Fruit fly (Drosophila melanogaster) whole organism, embryonic: Measurements from ENCODE around the gene Hacd1.

Experiments
- Awh ChIP-seq: fragments of 200-800 bp; sonication (Bioruptor generic); IDR thresholded peaks from 2 replicates; pipeline ENCODE4, ENCODE4 v1.3.6; 2022; ENCODE audit warnings: missing biosample characterization, missing genetic modification characterization
- CG10209 ChIP-seq: fragments of 200-800 bp; sonication (Bioruptor generic); optimal IDR thresholded peaks from 3 replicates; lab custom pipeline; 2017; ENCODE audit warnings: missing biosample characterization, mild to moderate bottlenecking, missing genetic modification characterization, missing genetic modification reagents
- CG10654 ChIP-seq: fragments of 200-800 bp; sonication (Bioruptor generic); optimal IDR thresholded peaks from 2 replicates; lab custom pipeline; 2016; ENCODE audit warnings: missing biosample characterization, missing genetic modification characterization
- CG12744 ChIP-seq: fragments of 200-800 bp; sonication (Bioruptor generic); optimal IDR thresholded peaks from 2 replicates; lab custom pipeline; 2016; ENCODE audit warnings: missing biosample characterization, missing genetic modification characterization
- CG13424 ChIP-seq: fragments of 200-800 bp; sonication (Bioruptor generic); optimal IDR thresholded peaks from 2 replicates; lab custom pipeline; 2019; ENCODE audit warnings: missing biosample characterization, mild to moderate bottlenecking, missing genetic modification characterization, moderate library complexity
- CG14050 ChIP-seq: fragments of 200-800 bp; sonication (Bioruptor generic); IDR thresholded peaks from 3 replicates; pipeline ENCODE4 v1.3.6; 2022; ENCODE audit warnings: missing biosample characterization, missing genetic modification characterization
- CG14667 ChIP-seq: fragments of 200-800 bp; sonication (Bioruptor generic); IDR thresholded peaks from 2 replicates; pipeline ENCODE4 v1.3.6; 2022; ENCODE audit warnings: missing biosample characterization, missing genetic modification characterization
- CG18262 ChIP-seq: fragments of 200-800 bp; optimal IDR thresholded peaks from 3 replicates; lab custom pipeline; 2019; ENCODE audit warnings: missing biosample characterization, mild to moderate bottlenecking, missing genetic modification characterization, moderate library complexity
- CG4707 ChIP-seq: fragments of 200-800 bp; sonication (Bioruptor generic); optimal IDR thresholded peaks from 2 replicates; lab custom pipeline; 2018; ENCODE audit warnings: missing biosample characterization, mild to moderate bottlenecking, missing genetic modification characterization, moderate library complexity
- CG6254 ChIP-seq: fragments of 200-800 bp; sonication (Bioruptor generic); optimal IDR thresholded peaks from 3 replicates; lab custom pipeline; 2017; ENCODE audit warnings: mild to moderate bottlenecking, missing biosample characterization, missing genetic modification reagents, missing genetic modification characterization
- CG7839 ChIP-seq: fragments of 200-800 bp; sonication (Bioruptor generic); optimal IDR thresholded peaks from 3 replicates; lab custom pipeline; 2018; ENCODE audit warnings: missing biosample characterization, mild to moderate bottlenecking, missing genetic modification characterization, moderate library complexity
- CG8281 ChIP-seq: fragments of 200-800 bp; sonication (Bioruptor generic); optimal IDR thresholded peaks from 2 replicates; lab custom pipeline; 2018; ENCODE audit warnings: missing biosample characterization, mild to moderate bottlenecking, missing genetic modification characterization, moderate library complexity
- CG8924 ChIP-seq: fragments of 200-800 bp; optimal IDR thresholded peaks from 3 replicates; lab custom pipeline; 2019; ENCODE audit warnings: missing biosample characterization, mild to moderate bottlenecking, missing genetic modification characterization, moderate library complexity
- Dp ChIP-seq: fragments of 200-800 bp; sonication (Bioruptor generic); optimal IDR thresholded peaks from 2 replicates; lab custom pipeline; 2018; ENCODE audit warnings: missing biosample characterization, mild to moderate bottlenecking, missing genetic modification characterization, moderate library complexity
- E2f1 ChIP-seq: fragments of 200-800 bp; sonication (Bioruptor generic); IDR thresholded peaks from 2 replicates; pipeline ENCODE4 v1.3.6; 2022; ENCODE audit warnings: missing biosample characterization, missing genetic modification characterization
- E2f2 ChIP-seq: fragments of 200-800 bp; sonication (Bioruptor generic); IDR thresholded peaks from 2 replicates; pipeline ENCODE4 v1.3.6; 2022; ENCODE audit warnings: missing biosample characterization, missing genetic modification characterization
- GATAe ChIP-seq: fragments of 200-800 bp; sonication (Bioruptor generic); conservative IDR thresholded peaks from 2 replicates; pipeline ENCODE4 v1.3.6; 2022; ENCODE audit warnings: missing biosample characterization, missing genetic modification characterization
- Gsc ChIP-seq: fragments of 200-800 bp; sonication (Bioruptor generic); IDR thresholded peaks from 2 replicates; pipeline ENCODE4 v1.3.6; 2022; ENCODE audit warnings: missing biosample characterization, missing genetic modification characterization
- HLH54F ChIP-seq: fragments of 200-800 bp; sonication (Bioruptor generic); optimal IDR thresholded peaks from 3 replicates; lab custom pipeline; 2016; ENCODE audit warnings: missing biosample characterization, missing genetic modification characterization
- HLHmδ ChIP-seq: fragments of 200-800 bp; sonication (Bioruptor generic); optimal IDR thresholded peaks from 2 replicates; lab custom pipeline; 2018; ENCODE audit warnings: missing biosample characterization, mild to moderate bottlenecking, missing genetic modification characterization, moderate library complexity
- Hmr ChIP-seq: fragments of 200-800 bp; sonication (Bioruptor generic); optimal IDR thresholded peaks from 3 replicates; lab custom pipeline; 2017; ENCODE audit warnings: mild to moderate bottlenecking, missing biosample characterization, missing genetic modification reagents, missing genetic modification characterization
- Hr3 ChIP-seq: fragments of 200-800 bp; sonication (Bioruptor generic); optimal IDR thresholded peaks from 3 replicates; lab custom pipeline; 2016; ENCODE audit warnings: missing biosample characterization, missing genetic modification characterization
- Jarid2 ChIP-seq: fragments of 200-800 bp; sonication (Bioruptor generic); optimal IDR thresholded peaks from 3 replicates; lab custom pipeline; 2017; ENCODE audit warnings: mild to moderate bottlenecking, missing biosample characterization, missing genetic modification reagents, missing genetic modification characterization
- MBD-R2 ChIP-seq: fragments of 200-800 bp; sonication (Bioruptor generic); IDR thresholded peaks from 2 replicates; pipeline ENCODE4 v1.3.6; 2022; ENCODE audit warnings: missing biosample characterization, missing genetic modification characterization
- MESR4 ChIP-seq: fragments of 200-800 bp; sonication (Bioruptor generic); optimal IDR thresholded peaks from 2 replicates; lab custom pipeline; 2018; ENCODE audit warnings: missing biosample characterization, mild to moderate bottlenecking, missing genetic modification characterization, moderate library complexity
- MTF-1 ChIP-seq: fragments of 200-800 bp; sonication (Bioruptor generic); optimal IDR thresholded peaks from 2 replicates; lab custom pipeline; 2018; ENCODE audit warnings: missing biosample characterization, mild to moderate bottlenecking, missing genetic modification characterization, borderline replicate concordance
- Mad ChIP-seq: fragments of 200-800 bp; sonication (Bioruptor generic); optimal IDR thresholded peaks from 2 replicates; lab custom pipeline; 2016; ENCODE audit warnings: missing biosample characterization, missing genetic modification characterization
- Max ChIP-seq: fragments of 200-800 bp; sonication (Bioruptor generic); optimal IDR thresholded peaks from 2 replicates; lab custom pipeline; 2016; ENCODE audit warnings: missing biosample characterization, mild to moderate bottlenecking, missing genetic modification characterization
- Oli ChIP-seq: fragments of 200-800 bp; sonication (Bioruptor generic); optimal IDR thresholded peaks from 2 replicates; lab custom pipeline; 2018; ENCODE audit warnings: missing biosample characterization, mild to moderate bottlenecking, missing genetic modification characterization, moderate library complexity
- Trl ChIP-seq, 3 experiments: fragments of >200 bp in 2 of 3; fragments of 200-800 bp in 1 of 3; sonication (Bioruptor generic) in 1 of 3; optimal IDR thresholded peaks; 2 replicates in 1 of 3; 3 replicates in 2 of 3; lab custom pipeline; 2016 to 2017; ENCODE audit warnings: missing biosample characterization in 1 of 3, missing genetic modification characterization in 1 of 3
- abd-A ChIP-seq: fragments of 200-800 bp; sonication (Bioruptor generic); optimal IDR thresholded peaks from 3 replicates; lab custom pipeline; 2019; ENCODE audit warnings: missing biosample characterization, mild to moderate bottlenecking, missing genetic modification characterization, moderate library complexity
- bab2 ChIP-seq: fragments of 200-800 bp; sonication (Bioruptor generic); optimal IDR thresholded peaks from 2 replicates; lab custom pipeline; 2016; ENCODE audit warnings: missing biosample characterization, missing genetic modification characterization
- bcd ChIP-seq: fragments of 200-800 bp; sonication (Bioruptor generic); optimal IDR thresholded peaks from 2 replicates; lab custom pipeline; 2017; ENCODE audit warnings: missing biosample characterization, mild to moderate bottlenecking, missing genetic modification characterization
- chif ChIP-seq, 2 experiments: fragments of 200-800 bp; sonication (Bioruptor generic); optimal IDR thresholded peaks; 3 replicates each; lab custom pipeline; 2016; ENCODE audit warnings: missing biosample characterization in 2 of 2, missing genetic modification characterization in 2 of 2
- dmrt11E ChIP-seq: fragments of 200-800 bp; sonication (Bioruptor generic); optimal IDR thresholded peaks from 3 replicates; lab custom pipeline; 2018; ENCODE audit warnings: missing biosample characterization, mild to moderate bottlenecking, missing genetic modification characterization, moderate library complexity
- ewg ChIP-seq: fragments of 200-800 bp; sonication (Bioruptor generic); optimal IDR thresholded peaks from 3 replicates; lab custom pipeline; 2017; ENCODE audit warnings: mild to moderate bottlenecking, missing biosample characterization, missing genetic modification reagents, missing genetic modification characterization
- fd96Cb ChIP-seq: fragments of 200-800 bp; sonication (Bioruptor generic); optimal IDR thresholded peaks from 2 replicates; lab custom pipeline; 2018; ENCODE audit warnings: missing biosample characterization, mild to moderate bottlenecking, missing genetic modification characterization, moderate library complexity
- luna ChIP-seq: fragments of 200-800 bp; sonication (Bioruptor generic); optimal IDR thresholded peaks from 2 replicates; lab custom pipeline; 2016; ENCODE audit warnings: missing biosample characterization, missing genetic modification characterization
- mam ChIP-seq: fragments of 200-800 bp; sonication (Bioruptor generic); optimal IDR thresholded peaks from 3 replicates; lab custom pipeline; 2016; ENCODE audit warnings: missing biosample characterization, missing genetic modification characterization
- mirr ChIP-seq: fragments of 200-800 bp; sonication (Bioruptor generic); optimal IDR thresholded peaks from 3 replicates; lab custom pipeline; 2018; ENCODE audit warnings: missing biosample characterization, mild to moderate bottlenecking, missing genetic modification characterization
- otp ChIP-seq: fragments of 200-800 bp; sonication (Bioruptor generic); IDR thresholded peaks from 3 replicates; pipeline ENCODE4, ENCODE4 v1.3.6; 2022; ENCODE audit warnings: missing biosample characterization, missing genetic modification characterization
- rib ChIP-seq: fragments of 200-800 bp; sonication (Bioruptor generic); IDR thresholded peaks from 2 replicates; pipeline ENCODE4 v1.3.6; 2022; ENCODE audit warnings: missing biosample characterization, missing genetic modification characterization
- schlank ChIP-seq: fragments of 200-800 bp; sonication (Bioruptor generic); optimal IDR thresholded peaks from 2 replicates; lab custom pipeline; 2018; ENCODE audit warnings: missing biosample characterization, mild to moderate bottlenecking, missing genetic modification characterization
- sd ChIP-seq: fragments of 200-800 bp; sonication (Bioruptor generic); optimal IDR thresholded peaks from 3 replicates; lab custom pipeline; 2018; ENCODE audit warnings: missing biosample characterization, mild to moderate bottlenecking, missing genetic modification characterization, moderate library complexity
- so ChIP-seq: fragments of 200-800 bp; sonication (Bioruptor generic); IDR thresholded peaks from 3 replicates; pipeline ENCODE4 v1.3.6; 2022; ENCODE audit warnings: missing biosample characterization, missing genetic modification characterization
- sr ChIP-seq: fragments of 200-800 bp; sonication (Bioruptor generic); IDR thresholded peaks from 3 replicates; pipeline ENCODE4 v1.3.6; 2022; ENCODE audit warnings: missing biosample characterization, missing genetic modification characterization
- trh ChIP-seq: fragments of 200-800 bp; sonication (Bioruptor generic); optimal IDR thresholded peaks from 2 replicates; lab custom pipeline; 2016; ENCODE audit warnings: missing biosample characterization, missing genetic modification characterization
- unpg ChIP-seq: fragments of 200-800 bp; sonication (Bioruptor generic); optimal IDR thresholded peaks from 3 replicates; lab custom pipeline; 2018; ENCODE audit warnings: missing biosample characterization, mild to moderate bottlenecking, missing genetic modification characterization, moderate library complexity
- vvl ChIP-seq: fragments of 200-800 bp; sonication (Bioruptor generic); IDR thresholded peaks from 2 replicates; pipeline ENCODE4 v1.3.6; 2022; ENCODE audit warnings: missing biosample characterization, missing genetic modification characterization
- wor ChIP-seq: fragments of 200-800 bp; sonication (Bioruptor generic); IDR thresholded peaks from 2 replicates; pipeline ENCODE4 v1.3.6; 2022; ENCODE audit warnings: missing biosample characterization, missing genetic modification characterization

The Hacd1 gene

dm6 chr2L:12021193-12021592, 19.1 kb upstream of the Hacd1 start (continued):
- no peak; the same call in 2 of the 3 replicates for TF ChIP-seq otp (GFP tag; lab: Robert Waterston, UW)
- peak; percentile 77 for TF ChIP-seq CG4707 (GFP tag; lab: Kevin White, UChicago)
- TF ChIP-seq CG6254 (GFP tag; lab: Kevin White, UChicago) = peak; percentile 39
- peak; percentile 2 for TF ChIP-seq Jarid2
- peak; percentile 84 for TF ChIP-seq bab2
- TF ChIP-seq Oli = peak; percentile 24
- TF ChIP-seq dmrt11E = peak; percentile 69
- no peak for TF ChIP-seq MESR4 (GFP tag; lab: Kevin White, UChicago)
- no peak for TF ChIP-seq MBD-R2
- no peak for TF ChIP-seq abd-A (tag; lab: Kevin White, UChicago)
- TF ChIP-seq CG18262 (tag; lab: Kevin White, UChicago) = peak; percentile 36
- TF ChIP-seq wor (GFP tag; lab: Robert Waterston, UW) = no peak
- peak; percentile 33 for TF ChIP-seq CG8281 (tag; lab: Kevin White, UChicago)
- peak; percentile 65 for TF ChIP-seq trh (GFP tag; lab: Kevin White, UChicago)
- TF ChIP-seq CG7839 (tag; lab: Kevin White, UChicago) = peak; percentile 29
- TF ChIP-seq CG14050 (GFP tag; lab: Robert Waterston, UW) = no peak
- peak; percentile 75 for TF ChIP-seq schlank (tag; lab: Kevin White, UChicago)
- TF ChIP-seq Hr3 (GFP tag; lab: Kevin White, UChicago) = no peak
- TF ChIP-seq CG10654 (GFP tag; lab: Kevin White, UChicago) = peak; percentile 23
- no peak for TF ChIP-seq sr (GFP tag; lab: Robert Waterston, UW)
- TF ChIP-seq CG12744 (GFP tag; lab: Kevin White, UChicago) = peak; percentile 62
- peak; percentile 40 for TF ChIP-seq Mad (GFP tag; lab: Kevin White, UChicago)
- peak; percentile 58 for TF ChIP-seq CG13424 (tag; lab: Kevin White, UChicago)
- peak; percentile 89 for TF ChIP-seq Hmr (GFP tag; lab: Kevin White, UChicago)
- TF ChIP-seq GATAe (GFP tag; lab: Robert Waterston, UW) = no peak
- peak; percentile 78 for TF ChIP-seq MTF-1 (GFP tag; lab: Kevin White, UChicago)
- TF ChIP-seq CG8924 (tag; lab: Kevin White, UChicago) = peak; percentile 59
- TF ChIP-seq rib = no peak
- no peak for TF ChIP-seq Trl (optimal IDR thresholded peaks at IDR 0.05; lab: Kevin White, UChicago)
- peak; percentile 61 for TF ChIP-seq Trl (GFP tag; optimal IDR thresholded peaks at IDR 0.05; lab: Kevin White, UChicago)
- TF ChIP-seq vvl (GFP tag; lab: Robert Waterston, UW) = peak; percentile 45
- no peak for TF ChIP-seq Dp (GFP tag; lab: Kevin White, UChicago)
- TF ChIP-seq Gsc (GFP tag; lab: Robert Waterston, UW) = no peak
- TF ChIP-seq bcd (GFP tag; lab: Kevin White, UChicago) = peak; percentile 34
- TF ChIP-seq E2f2 (GFP tag; lab: Robert Waterston, UW) = no peak
- no peak for TF ChIP-seq luna (GFP tag; lab: Kevin White, UChicago)
- peak; percentile 83 for TF ChIP-seq CG10209 (GFP tag; lab: Kevin White, UChicago)
- TF ChIP-seq chif (GFP tag; optimal IDR thresholded peaks at IDR 0.05; lab: Kevin White, UChicago) = peak; percentile 7 to 40
- peak; percentile 48 for TF ChIP-seq Max (GFP tag; lab: Kevin White, UChicago)
- TF ChIP-seq fd96Cb (tag; lab: Kevin White, UChicago) = no peak
- peak; percentile 7; the same call in 2 of the 3 replicates for TF ChIP-seq so (GFP tag; lab: Robert Waterston, UW)
- peak; percentile 59 for TF ChIP-seq ewg (GFP tag; lab: Kevin White, UChicago)
- TF ChIP-seq mirr (GFP tag; lab: Kevin White, UChicago) = peak; percentile 27
- no peak for TF ChIP-seq sd (tag; lab: Kevin White, UChicago)
- TF ChIP-seq CG14667 (GFP tag; lab: Robert Waterston, UW) = no peak
- 0 out of 2 replicates have a peak, but pooled peaks have one; percentile 19 for TF ChIP-seq Awh (GFP tag; lab: Robert Waterston, UW)
- peak; percentile 4 for TF ChIP-seq HLH54F (GFP tag; lab: Kevin White, UChicago)
- no peak for TF ChIP-seq mam (GFP tag; lab: Kevin White, UChicago)
- TF ChIP-seq unpg = peak; percentile 75
- peak; percentile 52 for TF ChIP-seq HLHmδ (GFP tag; lab: Kevin White, UChicago)
- no peak for TF ChIP-seq E2f1 (GFP tag; lab: Robert Waterston, UW)
